Fruit fly (Drosophila melanogaster) whole organism, wandering third instar larva: Measurements from ENCODE around the gene Spn.

Experiments
- Abd-B ChIP-seq: fragments of >200 bp; optimal IDR thresholded peaks from 2 replicates; lab custom pipeline; 2017; ENCODE audit warnings: missing biosample characterization, missing genetic modification characterization
- CG32264 ChIP-seq: fragments of 200-800 bp; sonication (Bioruptor generic); optimal IDR thresholded peaks from 2 replicates; lab custom pipeline; 2016; ENCODE audit warnings: missing biosample characterization, missing genetic modification characterization
- CG9705 ChIP-seq: fragments of 200-800 bp; sonication (Bioruptor generic); optimal IDR thresholded peaks from 2 replicates; lab custom pipeline; 2018; ENCODE audit warnings: missing biosample characterization, mild to moderate bottlenecking, missing genetic modification characterization
- CrebA ChIP-seq: fragments of 200-800 bp; sonication (Bioruptor generic); optimal IDR thresholded peaks from 2 replicates; lab custom pipeline; 2016; ENCODE audit warnings: missing biosample characterization, mild to moderate bottlenecking, missing genetic modification characterization, borderline replicate concordance
- Dfd ChIP-seq: fragments of >200 bp; optimal IDR thresholded peaks from 2 replicates; lab custom pipeline; 2017; ENCODE audit warnings: missing biosample characterization, missing genetic modification characterization
- Dif ChIP-seq: fragments of 200-275, 200-300 bp; sonication (Bioruptor generic); optimal IDR thresholded peaks from 2 replicates; lab custom pipeline; 2018; ENCODE audit warnings: missing biosample characterization, missing genetic modification characterization; ENCODE audit not compliant: partially characterized antibody
- GATAd ChIP-seq: sonication (Bioruptor generic); optimal IDR thresholded peaks from 2 replicates; lab custom pipeline; 2016; ENCODE audit warnings: missing biosample characterization, missing genetic modification characterization
- HLH106 ChIP-seq: fragments of 200-800 bp; optimal IDR thresholded peaks from 3 replicates; lab custom pipeline; 2019; ENCODE audit warnings: missing biosample characterization, mild to moderate bottlenecking, missing genetic modification characterization, moderate library complexity
- Hnf4 ChIP-seq: fragments of 200-800 bp; sonication (Bioruptor generic); optimal IDR thresholded peaks from 2 replicates; lab custom pipeline; 2016; ENCODE audit warnings: missing biosample characterization, mild to moderate bottlenecking, missing genetic modification characterization
- Hr78 ChIP-seq: fragments of >200 bp; optimal IDR thresholded peaks from 2 replicates; lab custom pipeline; 2017; ENCODE audit warnings: missing biosample characterization, missing genetic modification characterization
- Hr83 ChIP-seq: fragments of 200-300 bp; sonication (Bioruptor generic); optimal IDR thresholded peaks from 2 replicates; lab custom pipeline; 2016; ENCODE audit warnings: missing biosample characterization, mild to moderate bottlenecking, missing genetic modification characterization, moderate library complexity; ENCODE audit not compliant: poor library complexity, severe bottlenecking
- Jra ChIP-seq: sonication (Bioruptor generic); optimal IDR thresholded peaks from 2 replicates; lab custom pipeline; 2016; ENCODE audit warnings: missing biosample characterization, missing genetic modification characterization
- Mio ChIP-seq: sonication (Bioruptor generic); optimal IDR thresholded peaks from 2 replicates; lab custom pipeline; 2016; ENCODE audit warnings: missing biosample characterization, missing genetic modification characterization
- Myc ChIP-seq: fragments of >200 bp; optimal IDR thresholded peaks from 2 replicates; lab custom pipeline; 2017
- N ChIP-seq: fragments of >200 bp; optimal IDR thresholded peaks from 2 replicates; lab custom pipeline; 2018; ENCODE audit warnings: missing biosample characterization, missing external identifiers, missing genetic modification characterization
- OdsH ChIP-seq: fragments of 200-800 bp; sonication (Bioruptor generic); optimal IDR thresholded peaks from 2 replicates; lab custom pipeline; 2016; ENCODE audit warnings: missing biosample characterization, mild to moderate bottlenecking, missing genetic modification characterization
- Rel ChIP-seq, 2 experiments: fragments of 200-800 bp; sonication (Bioruptor generic) in 1 of 2; optimal IDR thresholded peaks; 2 replicates in 1 of 2; 3 replicates in 1 of 2; lab custom pipeline; 2016 to 2019; ENCODE audit warnings: mild to moderate bottlenecking in 2 of 2, missing biosample characterization in 2 of 2, missing genetic modification characterization in 2 of 2, moderate library complexity in 1 of 2
- Sp1 ChIP-seq: fragments of 200-800 bp; sonication (Bioruptor generic); optimal IDR thresholded peaks from 3 replicates; lab custom pipeline; 2019; ENCODE audit warnings: missing biosample characterization, mild to moderate bottlenecking, missing genetic modification characterization, moderate library complexity
- Vsx2 ChIP-seq: fragments of 200-300, 225-300 bp; sonication (Bioruptor generic); optimal IDR thresholded peaks from 2 replicates; lab custom pipeline; 2018; ENCODE audit warnings: missing biosample characterization, missing genetic modification characterization; ENCODE audit not compliant: partially characterized antibody
- br ChIP-seq: fragments of 200-800 bp; sonication (Bioruptor generic); optimal IDR thresholded peaks from 2 replicates; lab custom pipeline; 2016; ENCODE audit warnings: missing biosample characterization, missing genetic modification characterization
- brk ChIP-seq: fragments of 200-800 bp; sonication (Bioruptor generic); optimal IDR thresholded peaks from 2 replicates; lab custom pipeline; 2016; ENCODE audit warnings: missing biosample characterization, mild to moderate bottlenecking, missing genetic modification characterization
- dl ChIP-seq, 2 experiments: fragments of 175-275, 200-275 bp in 1 of 2; fragments of 200-275 bp in 1 of 2; sonication (Bioruptor generic); optimal IDR thresholded peaks; lab custom pipeline; 2018; ENCODE audit warnings: mild to moderate bottlenecking in 2 of 2, missing biosample characterization in 2 of 2, missing genetic modification characterization in 2 of 2, moderate library complexity in 2 of 2; ENCODE audit not compliant: partially characterized antibody in 2 of 2, insufficient read depth in 1 of 2
- dmrt93B ChIP-seq: fragments of 200-800 bp; sonication (Bioruptor generic); optimal IDR thresholded peaks from 2 replicates; lab custom pipeline; 2018; ENCODE audit warnings: missing biosample characterization, mild to moderate bottlenecking, missing genetic modification characterization
- dsf ChIP-seq: sonication (Bioruptor generic); optimal IDR thresholded peaks from 2 replicates; lab custom pipeline; 2016; ENCODE audit warnings: missing biosample characterization, missing genetic modification characterization, borderline replicate concordance
- ey ChIP-seq: fragments of 200-800 bp; sonication (Bioruptor generic); optimal IDR thresholded peaks from 2 replicates; lab custom pipeline; 2016; ENCODE audit warnings: missing biosample characterization, missing genetic modification characterization
- foxo ChIP-seq, 2 experiments: fragments of 200-800 bp; sonication (Bioruptor generic); optimal IDR thresholded peaks; 2 replicates in 1 of 2; 3 replicates in 1 of 2; lab custom pipeline; 2016 to 2017; ENCODE audit warnings: missing biosample characterization in 2 of 2, missing genetic modification characterization in 2 of 2
- fru ChIP-seq: fragments of 200-800 bp; sonication (Bioruptor generic); optimal IDR thresholded peaks from 3 replicates; lab custom pipeline; 2016; ENCODE audit warnings: missing biosample characterization, mild to moderate bottlenecking, missing genetic modification characterization
- h ChIP-seq: fragments of 200-800 bp; sonication (Bioruptor generic); optimal IDR thresholded peaks from 3 replicates; lab custom pipeline; 2016; ENCODE audit warnings: missing biosample characterization, mild to moderate bottlenecking, missing genetic modification characterization
- jim ChIP-seq: fragments of 175-275, 200-325 bp; sonication (Bioruptor generic); optimal IDR thresholded peaks from 2 replicates; lab custom pipeline; 2016; ENCODE audit warnings: missing biosample characterization, mild to moderate bottlenecking, missing genetic modification characterization
- lola ChIP-seq: fragments of >200 bp; optimal IDR thresholded peaks from 2 replicates; lab custom pipeline; 2017; ENCODE audit warnings: missing biosample characterization, missing genetic modification characterization
- pan ChIP-seq: fragments of >200 bp; optimal IDR thresholded peaks from 2 replicates; lab custom pipeline; 2017
- psq ChIP-seq: fragments of 200-800 bp; sonication (Bioruptor generic); optimal IDR thresholded peaks from 3 replicates; lab custom pipeline; 2017; ENCODE audit warnings: missing biosample characterization, mild to moderate bottlenecking, missing genetic modification characterization, moderate library complexity
- rgr ChIP-seq: fragments of 200-800 bp; sonication (Bioruptor generic); optimal IDR thresholded peaks from 3 replicates; lab custom pipeline; 2016; ENCODE audit warnings: missing biosample characterization, mild to moderate bottlenecking, missing genetic modification characterization
- sage ChIP-seq: fragments of 200-800 bp; sonication (Bioruptor generic); optimal IDR thresholded peaks from 2 replicates; lab custom pipeline; 2016; ENCODE audit warnings: missing biosample characterization, mild to moderate bottlenecking, missing genetic modification characterization
- sv ChIP-seq: fragments of 200-800 bp; sonication (Bioruptor generic); optimal IDR thresholded peaks from 3 replicates; lab custom pipeline; 2016; ENCODE audit warnings: missing biosample characterization, missing genetic modification characterization
- tai ChIP-seq: sonication (Bioruptor generic); optimal IDR thresholded peaks from 2 replicates; lab custom pipeline; 2016; ENCODE audit warnings: missing biosample characterization, missing genetic modification characterization
- usp ChIP-seq: fragments of >200 bp; optimal IDR thresholded peaks from 2 replicates; lab custom pipeline; 2017; ENCODE audit warnings: missing biosample characterization, missing genetic modification characterization
- woc ChIP-seq: sonication (Bioruptor generic); optimal IDR thresholded peaks from 2 replicates; lab custom pipeline; 2016; ENCODE audit warnings: missing biosample characterization, mild to moderate bottlenecking, missing genetic modification characterization

The Spn gene

dm6 chr3L:2574716-2575115 lies 20.6 kb upstream of the Spn start:
- TF ChIP-seq CG9705 (GFP tag; lab: Kevin White, UChicago): no peak

dm6 chr3L:2572907-2573591 lies 19.0 kb upstream of the Spn start:
- TF ChIP-seq Abd-B (no peak), ey (no peak), Vsx2 (GFP tag; lab: Kevin White, UChicago) (no peak), OdsH (GFP tag; lab: Kevin White, UChicago) (no peak), Jra (GFP tag; lab: Kevin White, UChicago) (peak; percentile 42), Mio (no peak), dmrt93B (GFP tag; lab: Kevin White, UChicago) (no peak), CG32264 (peak; percentile 3), CG9705 (GFP tag; lab: Kevin White, UChicago) (no peak), dsf (GFP tag; lab: Kevin White, UChicago) (no peak), Hr78 (GFP tag; lab: Kevin White, UChicago) (no peak), Hnf4 (GFP tag; lab: Kevin White, UChicago) (peak; percentile 73), Rel (GFP tag; optimal IDR thresholded peaks at IDR 0.05; lab: Kevin White, UChicago) (peak; percentile 26), Rel (tag; optimal IDR thresholded peaks at IDR 0.05; lab: Kevin White, UChicago) (peak; percentile 88), HLH106 (tag; lab: Kevin White, UChicago) (no peak), lola (GFP tag; lab: Kevin White, UChicago) (no peak), br (GFP tag; lab: Kevin White, UChicago) (peak; percentile 41), jim (GFP tag; lab: Kevin White, UChicago) (no peak), psq (GFP tag; lab: Kevin White, UChicago) (no peak), brk (peak; percentile 64), Myc (lab: Kevin White, UChicago) (no peak), h (GFP tag; lab: Kevin White, UChicago) (peak; percentile 25), Hr83 (GFP tag; lab: Kevin White, UChicago) (peak; percentile 53), GATAd (GFP tag; lab: Kevin White, UChicago) (no peak), Sp1 (GFP tag; lab: Kevin White, UChicago) (peak; percentile 28), foxo (GFP tag; optimal IDR thresholded peaks at IDR 0.05; lab: Kevin White, UChicago) (peak in 1 of 2 experiments; percentile 8), dl (GFP tag; optimal IDR thresholded peaks at IDR 0.05; lab: Kevin White, UChicago; ENCODE audit: insufficient read depth in 1 of 2, partially characterized antibody in 2 of 2) (no peak), Dif (GFP tag; lab: Kevin White, UChicago) (no peak), rgr (GFP tag; lab: Kevin White, UChicago) (peak; percentile 64), tai (GFP tag; lab: Kevin White, UChicago) (peak; percentile 50), fru (GFP tag; lab: Kevin White, UChicago) (no peak), Dfd (GFP tag; lab: Kevin White, UChicago) (no peak), N (GFP tag; lab: Kevin White, UChicago) (no peak), sv (GFP tag; lab: Kevin White, UChicago) (no peak), sage (GFP tag; lab: Kevin White, UChicago) (peak; percentile 68), woc (GFP tag; lab: Kevin White, UChicago) (no peak), pan (lab: Kevin White, UChicago) (no peak), usp (no peak), CrebA (no peak)
- TF ChIP-seq, all 38 proteins: peak for 13

dm6 chr3L:2571975-2572374 lies 17.9 kb upstream of the Spn start:
- TF ChIP-seq h (GFP tag; lab: Kevin White, UChicago) (peak; percentile 16), foxo (GFP tag; optimal IDR thresholded peaks at IDR 0.05; lab: Kevin White, UChicago) (peak in 1 of 2 experiments; percentile 34), rgr (GFP tag; lab: Kevin White, UChicago) (no peak), N (GFP tag; lab: Kevin White, UChicago) (no peak), fru (GFP tag; lab: Kevin White, UChicago) (peak; percentile 36), Myc (lab: Kevin White, UChicago) (no peak)
- TF ChIP-seq, all 38 proteins: peak for 3
